Worm (Caenorhabditis elegans): ENCODE measurements around the gene folt-2.

Gene folt-2

DNA sequence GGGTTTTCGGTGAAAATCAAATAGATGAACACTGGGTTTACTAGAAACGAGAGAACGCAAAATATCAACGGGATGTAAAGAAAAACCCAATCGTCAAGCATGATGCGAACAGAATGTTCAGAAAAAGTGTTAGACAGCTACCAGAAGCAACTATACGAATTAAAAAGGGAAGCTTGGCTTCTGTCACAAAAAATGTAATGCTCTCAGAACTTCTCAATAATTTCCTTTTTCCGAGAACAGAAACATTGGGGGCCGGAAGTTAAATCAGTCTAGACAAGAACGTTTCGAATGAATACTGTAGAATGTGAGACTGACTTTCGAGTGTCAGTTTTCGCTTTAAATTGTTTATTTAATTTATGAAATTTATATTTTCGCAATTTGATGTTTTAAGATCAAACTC, 15.7 kb downstream of the folt-2 start, which contains the start of gene srj-54:
srj-54 (minus strand) TSS at position 101 of the 400 bp plus-strand sequence.
- TF ChIP-seq F55B11.4 (tag; optimal IDR thresholded peaks at IDR 0.05; ENCODE audit: borderline replicate concordance, insufficient read depth) (no peak), chd-7 (tag; optimal IDR thresholded peaks at IDR 0.05) (no peak), mxl-1 (tag; optimal IDR thresholded peaks at IDR 0.05) (no peak), ztf-3 (GFP tag; optimal IDR thresholded peaks at IDR 0.05) (no peak), C06A6.2 (GFP tag; conservative IDR thresholded peaks at IDR 0.05) (no peak), attf-5 (GFP tag; optimal IDR thresholded peaks at IDR 0.05) (no peak), pha-4 (tag; optimal IDR thresholded peaks at IDR 0.05) (no peak), nfyb-1 (GFP tag; IDR thresholded peaks at IDR 0.05) (no peak), F49E8.2 (tag; optimal IDR thresholded peaks at IDR 0.05; ENCODE audit: insufficient read depth) (no peak), nfya-1 (tag; optimal IDR thresholded peaks at IDR 0.05; ENCODE audit: borderline replicate concordance, insufficient read depth) (no peak)

- TF ChIP-seq sptf-2 (GFP tag; optimal IDR thresholded peaks at IDR 0.05) (no peak), F23B12.7 (tag; optimal IDR thresholded peaks at IDR 0.05; ENCODE audit: insufficient read depth) (no peak), ets-4 (GFP tag; optimal IDR thresholded peaks at IDR 0.05) (no peak), D2030.7 (GFP tag; IDR thresholded peaks at IDR 0.05) (no peak), ccch-3 (GFP tag; optimal IDR thresholded peaks at IDR 0.05) (no peak), efl-1 (GFP tag; optimal IDR thresholded peaks at IDR 0.05) (no peak), K12H6.12 (tag; optimal IDR thresholded peaks at IDR 0.05) (no peak), T07F8.4 (tag; optimal IDR thresholded peaks at IDR 0.05) (no peak), egl-44 (GFP tag; IDR thresholded peaks at IDR 0.05) (no peak), athp-1 (tag; optimal IDR thresholded peaks at IDR 0.05) (no peak), hsf-1 (GFP tag; IDR thresholded peaks at IDR 0.05) (no peak), nfya-1 (tag; optimal IDR thresholded peaks at IDR 0.05; ENCODE audit: borderline replicate concordance, insufficient read depth) (no peak), egl-18 (GFP tag; IDR thresholded peaks at IDR 0.05) (no peak), lin-54 (GFP tag; optimal IDR thresholded peaks at IDR 0.05) (no peak), bed-1 (GFP tag; IDR thresholded peaks at IDR 0.05) (no peak), rec-8 (tag; optimal IDR thresholded peaks at IDR 0.05) (no peak), hlh-26 (GFP tag; conservative IDR thresholded peaks at IDR 0.05) (no peak), aptf-2 (GFP tag; conservative IDR thresholded peaks at IDR 0.05) (no peak), Y56A3A.18 (GFP tag; IDR thresholded peaks at IDR 0.05) (no peak), gei-17 (GFP tag; optimal IDR thresholded peaks at IDR 0.05) (no peak)
Measured at ce11 chrV:2857842-2858241, 17.6 kb downstream of the folt-2 start, which contains the start of gene srj-55. Gene srj-55, minus strand, starts transcription at chrV:2857942.

DNA sequence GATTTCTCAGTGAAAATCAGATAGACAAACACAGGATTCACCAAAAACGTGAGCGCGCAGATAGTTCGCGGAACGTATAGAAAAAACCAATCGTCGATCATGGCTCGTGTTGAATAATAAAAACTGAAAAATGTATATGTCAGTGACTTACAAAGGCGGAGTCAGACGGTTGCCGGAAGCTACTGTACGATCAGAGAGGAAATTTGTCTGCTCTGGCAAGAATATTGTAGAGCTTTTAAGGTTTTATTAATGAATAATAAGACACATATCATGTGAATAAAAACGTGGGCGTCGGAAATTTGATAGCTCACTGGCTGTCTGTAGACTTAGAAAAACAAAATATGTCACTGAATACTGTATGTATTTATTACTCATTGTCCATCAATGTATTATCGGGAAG, 19.9 kb downstream of the folt-2 start, which contains the start of gene srj-57:
srj-57 (minus strand) TSS at position 101 of the 400 bp plus-strand sequence.
- TF ChIP-seq Y79H2A.3 (GFP tag; conservative IDR thresholded peaks at IDR 0.05) = no peak
- TF ChIP-seq efl-1 (GFP tag; optimal IDR thresholded peaks at IDR 0.05) = no peak
- no peak for TF ChIP-seq ztf-6 (GFP tag; IDR thresholded peaks at IDR 0.05)
- TF ChIP-seq let-607 (tag; optimal IDR thresholded peaks at IDR 0.05) = no peak
- no peak for TF ChIP-seq ceh-91 (GFP tag; IDR thresholded peaks at IDR 0.05)
- TF ChIP-seq F57C9.4 (tag; optimal IDR thresholded peaks at IDR 0.05) = no peak
- no peak for TF ChIP-seq attf-3 (GFP tag; conservative IDR thresholded peaks at IDR 0.05)
- no peak for TF ChIP-seq F23B12.7 (tag; optimal IDR thresholded peaks at IDR 0.05; ENCODE audit: insufficient read depth)
- TF ChIP-seq F33H1.4 (GFP tag; IDR thresholded peaks at IDR 0.05) = no peak
- no peak for TF ChIP-seq lag-1 (GFP tag; IDR thresholded peaks at IDR 0.05)
- TF ChIP-seq ceh-58 (GFP tag; IDR thresholded peaks at IDR 0.05) = no peak
- TF ChIP-seq ztf-26 (tag; optimal IDR thresholded peaks at IDR 0.05) = no peak
- no peak for TF ChIP-seq mel-28 (tag; optimal IDR thresholded peaks at IDR 0.05; ENCODE audit: borderline replicate concordance)

Data from whole organism, young adult.